Worm (Caenorhabditis elegans): ENCODE measurements around the gene sra-36.

Gene sra-36

ce11 chrII:4531880-4532279, 8.7 kb downstream of the sra-36 start, which contains the start of gene sra-32:
TSS of gene sra-32 (minus strand) at chrII:4531980.
- TF ChIP-seq ceh-43 (GFP tag; optimal IDR thresholded peaks at IDR 0.05) (no peak), hlh-1 (tag; optimal IDR thresholded peaks at IDR 0.05) (no peak), unc-62 (GFP tag; optimal IDR thresholded peaks at IDR 0.05) (no peak), cnd-1 (tag; optimal IDR thresholded peaks at IDR 0.05) (no peak), lsy-2 (tag; optimal IDR thresholded peaks at IDR 0.05) (no peak), M03D4.4 (tag; optimal IDR thresholded peaks at IDR 0.05) (no peak), lin-13 (tag; optimal IDR thresholded peaks at IDR 0.05) (no peak), sem-2 (GFP tag; optimal IDR thresholded peaks at IDR 0.05) (no peak), flh-1 (GFP tag; optimal IDR thresholded peaks at IDR 0.05) (no peak), pha-4 (tag; optimal IDR thresholded peaks at IDR 0.05) (no peak), nhr-12 (tag; optimal IDR thresholded peaks at IDR 0.05) (no peak)

ce11 chrII:4527800-4528199, 12.7 kb downstream of the sra-36 start, which contains the start of gene sra-35:
TSS of gene sra-35 (minus strand) at chrII:4527900.
- no peak for TF ChIP-seq ham-2 (GFP tag; optimal IDR thresholded peaks at IDR 0.05)
- no peak for TF ChIP-seq ces-1 (GFP tag; optimal IDR thresholded peaks at IDR 0.05)
- TF ChIP-seq mep-1 (tag; optimal IDR thresholded peaks at IDR 0.05), result no peak
- TF ChIP-seq mls-2 (tag; optimal IDR thresholded peaks at IDR 0.05), result no peak
- TF ChIP-seq zip-8 (tag; optimal IDR thresholded peaks at IDR 0.05), result no peak
- TF ChIP-seq M03D4.4 (tag; optimal IDR thresholded peaks at IDR 0.05), result no peak
- no peak for TF ChIP-seq pha-4 (tag; optimal IDR thresholded peaks at IDR 0.05)
- TF ChIP-seq blmp-1 (tag; optimal IDR thresholded peaks at IDR 0.05), result no peak
- no peak for TF ChIP-seq lsy-2 (tag; optimal IDR thresholded peaks at IDR 0.05)
- TF ChIP-seq cnd-1 (tag; optimal IDR thresholded peaks at IDR 0.05), result no peak
- TF ChIP-seq elt-1 (tag; optimal IDR thresholded peaks at IDR 0.05; ENCODE audit: borderline replicate concordance, insufficient read depth), result no peak
- TF ChIP-seq bed-3 (GFP tag; optimal IDR thresholded peaks at IDR 0.05), result no peak
- TF ChIP-seq nhr-28 (tag; optimal IDR thresholded peaks at IDR 0.05), result no peak
- no peak for TF ChIP-seq drap-1 (GFP tag; optimal IDR thresholded peaks at IDR 0.05)

ce11 chrII:4525185-4525584, 15.3 kb downstream of the sra-36 start:
- TF ChIP-seq flh-1 (GFP tag; optimal IDR thresholded peaks at IDR 0.05) (no peak), ces-1 (GFP tag; optimal IDR thresholded peaks at IDR 0.05) (no peak), mls-2 (tag; optimal IDR thresholded peaks at IDR 0.05) (no peak), nhr-76 (tag; optimal IDR thresholded peaks at IDR 0.05) (no peak), lin-13 (tag; optimal IDR thresholded peaks at IDR 0.05) (no peak), cnd-1 (tag; optimal IDR thresholded peaks at IDR 0.05) (no peak), hlh-1 (tag; optimal IDR thresholded peaks at IDR 0.05) (no peak), unc-62 (GFP tag; optimal IDR thresholded peaks at IDR 0.05) (no peak), ceh-83 (GFP tag; optimal IDR thresholded peaks at IDR 0.05) (no peak)

ce11 chrII:4523122-4523672, 17.3 kb downstream of the sra-36 start, which contains the start of the genes B0304.4 and B0304.2:
TSS of gene B0304.4 (minus strand) at chrII:4523222.
TSS of gene B0304.2 (plus strand) at chrII:4523622.
- TF ChIP-seq nhr-2 (tag; optimal IDR thresholded peaks at IDR 0.05) (no peak), elt-3 (tag; optimal IDR thresholded peaks at IDR 0.05) (no peak), blmp-1 (tag; optimal IDR thresholded peaks at IDR 0.05) (no peak), unc-120 (tag; optimal IDR thresholded peaks at IDR 0.05; ENCODE audit: poor library complexity, severe bottlenecking) (no peak), lin-32 (GFP tag; optimal IDR thresholded peaks at IDR 0.05) (no peak), unc-62 (GFP tag; optimal IDR thresholded peaks at IDR 0.05) (no peak), cnd-1 (tag; optimal IDR thresholded peaks at IDR 0.05) (no peak), nhr-76 (tag; optimal IDR thresholded peaks at IDR 0.05) (no peak), flh-1 (GFP tag; optimal IDR thresholded peaks at IDR 0.05) (no peak), pha-4 (tag; optimal IDR thresholded peaks at IDR 0.05) (no peak), ces-1 (GFP tag; optimal IDR thresholded peaks at IDR 0.05) (no peak), unc-39 (tag; optimal IDR thresholded peaks at IDR 0.05) (no peak), lin-13 (tag; optimal IDR thresholded peaks at IDR 0.05) (no peak), ceh-39 (tag; optimal IDR thresholded peaks at IDR 0.05) (no peak), nhr-28 (tag; optimal IDR thresholded peaks at IDR 0.05) (no peak), mab-5 (tag; optimal IDR thresholded peaks at IDR 0.05) (no peak), sem-2 (GFP tag; optimal IDR thresholded peaks at IDR 0.05) (no peak), snpc-4 (tag; optimal IDR thresholded peaks at IDR 0.05) (no peak), mls-2 (tag; optimal IDR thresholded peaks at IDR 0.05) (no peak), hlh-1 (tag; optimal IDR thresholded peaks at IDR 0.05) (no peak)

Measured in whole organism, mixed stage, embryonic.